Worm (Caenorhabditis elegans) whole organism, late embryonic: Measurements from ENCODE around the gene ipla-3.

Source experiments
- K02D7.2 ChIP-seq: sonication (generic microtip); optimal IDR thresholded peaks from 2 replicates; lab custom pipeline; 2017; ENCODE audit warnings: mild to moderate bottlenecking, missing genetic modification characterization, missing compliant biosample characterization
- K09A11.1 ChIP-seq: sonication (generic microtip); optimal IDR thresholded peaks from 2 replicates; lab custom pipeline; 2017; ENCODE audit warnings: antibody characterized with exemption, mild to moderate bottlenecking, missing genetic modification characterization, missing compliant biosample characterization; ENCODE audit not compliant: insufficient read depth
- T23F11.4 ChIP-seq: fragments of 200-800 bp; sonication (Bioruptor generic); optimal IDR thresholded peaks from 2 replicates; lab custom pipeline; 2018; ENCODE audit warnings: mild to moderate bottlenecking, missing genetic modification characterization, missing compliant biosample characterization
- Y22D7AL.16 ChIP-seq: sonication (generic microtip); optimal IDR thresholded peaks from 2 replicates; lab custom pipeline; 2016; ENCODE audit warnings: missing genetic modification characterization, missing compliant biosample characterization
- ahr-1 ChIP-seq: sonication (generic microtip); optimal IDR thresholded peaks from 2 replicates; lab custom pipeline; 2016; ENCODE audit warnings: missing genetic modification characterization, missing compliant biosample characterization
- ceh-14 ChIP-seq: sonication (generic microtip); optimal IDR thresholded peaks from 2 replicates; lab custom pipeline; 2016; ENCODE audit warnings: missing genotype, missing genetic modification characterization, missing compliant biosample characterization
- ceh-18 ChIP-seq: sonication (generic microtip); optimal IDR thresholded peaks from 2 replicates; lab custom pipeline; 2016; ENCODE audit warnings: missing genetic modification characterization, missing compliant biosample characterization
- ceh-19 ChIP-seq: fragments of 200-800 bp; sonication (Bioruptor generic); optimal IDR thresholded peaks from 2 replicates; lab custom pipeline; 2018; ENCODE audit warnings: mild to moderate bottlenecking, missing genetic modification characterization, missing compliant biosample characterization
- ceh-2 ChIP-seq: sonication (generic microtip); optimal IDR thresholded peaks from 2 replicates; lab custom pipeline; 2016; ENCODE audit warnings: missing genotype, missing genetic modification characterization, missing compliant biosample characterization
- ceh-34 ChIP-seq: sonication (generic microtip); optimal IDR thresholded peaks from 2 replicates; lab custom pipeline; 2016; ENCODE audit warnings: mild to moderate bottlenecking, missing genetic modification characterization, missing compliant biosample characterization
- ceh-9 ChIP-seq: sonication (generic microtip); optimal IDR thresholded peaks from 2 replicates; lab custom pipeline; 2016; ENCODE audit warnings: mild to moderate bottlenecking, missing genetic modification characterization, inconsistent platforms, missing compliant biosample characterization
- che-1 ChIP-seq: sonication (generic microtip); optimal IDR thresholded peaks from 2 replicates; lab custom pipeline; 2016; ENCODE audit warnings: mild to moderate bottlenecking, missing genetic modification characterization, missing compliant biosample characterization
- dmd-4 ChIP-seq: sonication (generic microtip); optimal IDR thresholded peaks from 2 replicates; lab custom pipeline; 2016; ENCODE audit warnings: borderline replicate concordance, missing genetic modification characterization, missing compliant biosample characterization
- dve-1 ChIP-seq: sonication (generic microtip); optimal IDR thresholded peaks from 2 replicates; lab custom pipeline; 2017; ENCODE audit warnings: antibody characterized with exemption, mild to moderate bottlenecking, missing genetic modification characterization, missing compliant biosample characterization
- elt-2 ChIP-seq: sonication (generic microtip); optimal IDR thresholded peaks from 2 replicates; lab custom pipeline; 2016; ENCODE audit warnings: missing genetic modification reagents, missing genetic modification characterization, missing compliant biosample characterization
- fax-1 ChIP-seq: sonication (generic microtip); optimal IDR thresholded peaks from 2 replicates; lab custom pipeline; 2016; ENCODE audit warnings: missing genotype, missing genetic modification characterization, missing compliant biosample characterization
- hlh-30 ChIP-seq: sonication (generic microtip); optimal IDR thresholded peaks from 2 replicates; lab custom pipeline; 2017; ENCODE audit warnings: antibody characterized with exemption, missing genetic modification characterization, missing compliant biosample characterization; ENCODE audit not compliant: insufficient read depth
- lim-6 ChIP-seq: sonication (generic microtip); optimal IDR thresholded peaks from 2 replicates; lab custom pipeline; 2016; ENCODE audit warnings: missing genetic modification characterization, missing compliant biosample characterization
- lin-11 ChIP-seq: fragments of 200-800 bp; sonication (Bioruptor generic); optimal IDR thresholded peaks from 2 replicates; lab custom pipeline; 2018; ENCODE audit warnings: mild to moderate bottlenecking, missing genetic modification characterization, missing compliant biosample characterization
- mec-3 ChIP-seq: sonication (generic microtip); optimal IDR thresholded peaks from 2 replicates; lab custom pipeline; 2016; ENCODE audit warnings: borderline replicate concordance, missing genetic modification characterization, missing compliant biosample characterization
- nfya-1 ChIP-seq: sonication (generic microtip); optimal IDR thresholded peaks from 2 replicates; lab custom pipeline; 2017; ENCODE audit warnings: missing genetic modification characterization, mild to moderate bottlenecking, missing compliant biosample characterization, antibody characterized with exemption, moderate library complexity
- nhr-11 ChIP-seq: fragments of 150-350 bp; optimal IDR thresholded peaks from 2 replicates; lab custom pipeline; 2014; ENCODE audit warnings: missing biosample characterization, missing genetic modification characterization
- nhr-232 ChIP-seq: sonication (generic microtip); optimal IDR thresholded peaks from 2 replicates; lab custom pipeline; 2016; ENCODE audit warnings: missing genetic modification characterization, missing compliant biosample characterization
- odd-2 ChIP-seq: sonication (generic microtip); optimal IDR thresholded peaks from 2 replicates; lab custom pipeline; 2017; ENCODE audit warnings: antibody characterized with exemption, mild to moderate bottlenecking, missing genetic modification characterization, missing compliant biosample characterization
- pag-3 ChIP-seq: sonication (generic microtip); optimal IDR thresholded peaks from 2 replicates; lab custom pipeline; 2016; ENCODE audit warnings: missing compliant biosample characterization, missing genetic modification characterization, borderline replicate concordance
- pat-9 ChIP-seq: fragments of 200-800 bp; sonication (Bioruptor generic); optimal IDR thresholded peaks from 2 replicates; lab custom pipeline; 2018; ENCODE audit warnings: mild to moderate bottlenecking, missing genetic modification characterization, moderate library complexity, missing compliant biosample characterization
- pax-1 ChIP-seq: fragments of 150-350 bp; optimal IDR thresholded peaks from 2 replicates; lab custom pipeline; 2014; ENCODE audit warnings: missing biosample characterization, missing genetic modification characterization
- pha-2 ChIP-seq: sonication (generic microtip); optimal IDR thresholded peaks from 2 replicates; lab custom pipeline; 2017; ENCODE audit warnings: mild to moderate bottlenecking, missing genetic modification characterization, missing compliant biosample characterization
- pqm-1 ChIP-seq: sonication (generic microtip); optimal IDR thresholded peaks from 2 replicates; lab custom pipeline; 2016; ENCODE audit warnings: missing genetic modification characterization, missing compliant biosample characterization
- ref-2 ChIP-seq: sonication (generic microtip); optimal IDR thresholded peaks from 2 replicates; lab custom pipeline; 2016; ENCODE audit warnings: missing genetic modification characterization, missing compliant biosample characterization
- rnt-1 ChIP-seq: sonication (generic microtip); optimal IDR thresholded peaks from 2 replicates; lab custom pipeline; 2016; ENCODE audit warnings: missing genetic modification characterization, missing compliant biosample characterization
- sox-2 ChIP-seq: fragments of 200-800 bp; sonication (Bioruptor generic); IDR thresholded peaks from 2 replicates; pipeline ENCODE4 v1.3.6; 2022; ENCODE audit warnings: missing genetic modification reagents, missing genetic modification characterization, missing compliant biosample characterization
- tbx-2 ChIP-seq: sonication (generic microtip); optimal IDR thresholded peaks from 2 replicates; lab custom pipeline; 2016; ENCODE audit warnings: missing genetic modification characterization, missing compliant biosample characterization
- ttx-3 ChIP-seq: sonication (generic microtip); optimal IDR thresholded peaks from 2 replicates; lab custom pipeline; 2016; ENCODE audit warnings: missing genetic modification reagents, missing genetic modification characterization, missing compliant biosample characterization
- unc-3 ChIP-seq, 2 experiments: fragments of 200-800 bp in 1 of 2; sonication (Bioruptor generic) in 1 of 2; sonication (generic microtip) in 1 of 2; conservative IDR thresholded peaks in 1 of 2; optimal IDR thresholded peaks in 1 of 2; 2 replicates each; pipeline versions ENCODE4 v1.3.6 to Lab custom; 2016 to 2022; ENCODE audit warnings: missing compliant biosample characterization in 2 of 2, missing genetic modification characterization in 2 of 2, missing genetic modification reagents in 1 of 2
- unc-55 ChIP-seq: sonication (generic microtip); optimal IDR thresholded peaks from 2 replicates; lab custom pipeline; 2017; ENCODE audit warnings: missing biosample characterization, missing genetic modification reagents, missing genetic modification characterization

Gene ipla-3

ce11 chrV:20763192-20763591, 34.1 kb upstream of the ipla-3 start:
- TF ChIP-seq Y22D7AL.16 (tag; lab: Kevin White, UChicago), result no peak
- TF ChIP-seq ceh-2 (tag; lab: Kevin White, UChicago), result peak; percentile 11
- TF ChIP-seq ceh-34 (tag; lab: Kevin White, UChicago), result peak; percentile 64
- TF ChIP-seq, all 69 proteins: peak for 2

- TF ChIP-seq hlh-30 (peak; percentile 3), lin-11 (no peak), T23F11.4 (GFP tag; lab: Kevin White, UChicago) (no peak), ceh-18 (tag; lab: Kevin White, UChicago) (peak; percentile 11), sox-2 (GFP tag; lab: Robert Waterston, UW) (no peak), nhr-232 (no peak), K02D7.2 (tag; lab: Kevin White, UChicago) (no peak), ceh-9 (tag; lab: Kevin White, UChicago) (no peak), pag-3 (tag; lab: Kevin White, UChicago) (no peak), K09A11.1 (tag; lab: Kevin White, UChicago) (no peak), che-1 (no peak), ref-2 (tag; lab: Kevin White, UChicago) (no peak), pha-2 (peak; percentile 80), pax-1 (tag; lab: Kevin White, UChicago) (peak; percentile 82), nhr-11 (tag; lab: Kevin White, UChicago) (no peak), dve-1 (tag; lab: Kevin White, UChicago) (peak; percentile 16), tbx-2 (tag; lab: Kevin White, UChicago) (peak; percentile 12), mec-3 (tag; lab: Kevin White, UChicago) (no peak), pat-9 (no peak), lim-6 (tag; lab: Kevin White, UChicago) (no peak), elt-2 (tag; lab: Kevin White, UChicago) (no peak), unc-55 (no peak), pqm-1 (tag; lab: Kevin White, UChicago) (no peak), ceh-34 (tag; lab: Kevin White, UChicago) (peak; percentile 24), nfya-1 (tag; lab: Kevin White, UChicago) (peak; percentile 34), ttx-3 (no peak), ahr-1 (tag; lab: Kevin White, UChicago) (no peak)
Measured at ce11 chrV:20761758-20762157, 32.7 kb upstream of the ipla-3 start.

ce11 chrV:20758106-20758505, 29.0 kb upstream of the ipla-3 start:
- TF ChIP-seq ceh-14 (tag; lab: Kevin White, UChicago) (no peak), fax-1 (tag; lab: Kevin White, UChicago) (no peak), rnt-1 (no peak), dmd-4 (no peak), unc-3 (GFP tag; conservative IDR thresholded peaks at IDR 0.05; lab: Robert Waterston, UW) (no peak), unc-3 (tag; optimal IDR thresholded peaks at IDR 0.05; lab: Kevin White, UChicago) (no peak)

ce11 chrV:20757255-20757654, 28.2 kb upstream of the ipla-3 start:
- no peak for TF ChIP-seq odd-2 (tag; lab: Kevin White, UChicago)
- TF ChIP-seq ceh-19 (GFP tag; lab: Kevin White, UChicago), result peak; percentile 22
- peak; percentile 66 for TF ChIP-seq ceh-34 (tag; lab: Kevin White, UChicago)
